Fruit fly (Drosophila melanogaster) whole organism: ENCODE data around the gene NimB5.

Experiments
- EcR ChIP-seq, 2 experiments: fragments of >200 bp; optimal IDR thresholded peaks; 2 replicates each; lab custom pipeline; 2017; ENCODE audit warnings: missing biosample characterization in 2 of 2, missing genetic modification characterization in 2 of 2, missing genetic modification reagents in 2 of 2
- pan ChIP-seq: fragments of >200 bp; optimal IDR thresholded peaks from 2 replicates; lab custom pipeline; 2017

- TF ChIP-seq pan (lab: Kevin White, UChicago): no peak
- no peak for TF ChIP-seq EcR (GFP tag; optimal IDR thresholded peaks at IDR 0.05; lab: Kevin White, UChicago)
Measured at dm6 chr2L:14010410-14010809, 40.4 kb downstream of the NimB5 start.
